Fruit fly (Drosophila melanogaster) whole organism, larva: Measurements from ENCODE around the gene CG10171.

Experiments
- noc ChIP-seq: fragments of 200-800 bp; sonication (Bioruptor generic); optimal IDR thresholded peaks from 3 replicates; lab custom pipeline; 2019; ENCODE audit warnings: missing biosample characterization, mild to moderate bottlenecking, missing genetic modification characterization, moderate library complexity

The CG10171 gene

DNA sequence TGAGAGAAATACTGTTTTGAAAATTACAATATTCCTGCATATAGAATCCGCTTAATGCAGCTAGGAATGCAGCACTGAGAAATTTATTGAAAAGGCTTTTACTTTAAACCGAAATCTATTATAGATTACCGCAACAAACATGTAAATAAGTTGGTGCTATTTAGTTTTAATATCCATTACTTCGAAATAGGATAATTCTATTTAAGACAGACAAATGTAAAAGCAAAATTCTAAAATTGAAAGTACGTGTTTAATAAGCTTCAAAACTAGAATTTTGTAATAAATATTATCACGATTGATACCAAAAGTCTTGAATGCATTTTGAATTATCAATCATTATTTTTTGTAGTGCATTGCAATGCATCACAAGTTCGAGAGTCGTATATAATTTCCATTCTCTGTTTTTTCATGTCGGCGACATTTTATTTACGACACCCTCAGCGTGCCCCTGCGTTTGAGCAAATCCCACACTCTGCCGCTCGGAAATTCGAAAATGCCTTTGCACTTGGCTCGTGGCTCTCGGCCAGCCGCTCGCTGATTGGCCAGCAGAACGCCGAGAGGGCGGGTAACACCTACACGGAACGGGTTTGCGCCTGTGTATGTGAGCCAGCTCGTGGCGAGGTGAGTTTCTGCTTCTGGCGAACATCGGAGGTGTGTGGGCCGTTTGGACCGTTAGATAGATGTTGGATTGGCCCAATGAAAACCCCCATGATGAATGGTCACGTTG is 15.6 kb upstream of the CG10171 start:
- TF ChIP-seq noc, result no peak

DNA sequence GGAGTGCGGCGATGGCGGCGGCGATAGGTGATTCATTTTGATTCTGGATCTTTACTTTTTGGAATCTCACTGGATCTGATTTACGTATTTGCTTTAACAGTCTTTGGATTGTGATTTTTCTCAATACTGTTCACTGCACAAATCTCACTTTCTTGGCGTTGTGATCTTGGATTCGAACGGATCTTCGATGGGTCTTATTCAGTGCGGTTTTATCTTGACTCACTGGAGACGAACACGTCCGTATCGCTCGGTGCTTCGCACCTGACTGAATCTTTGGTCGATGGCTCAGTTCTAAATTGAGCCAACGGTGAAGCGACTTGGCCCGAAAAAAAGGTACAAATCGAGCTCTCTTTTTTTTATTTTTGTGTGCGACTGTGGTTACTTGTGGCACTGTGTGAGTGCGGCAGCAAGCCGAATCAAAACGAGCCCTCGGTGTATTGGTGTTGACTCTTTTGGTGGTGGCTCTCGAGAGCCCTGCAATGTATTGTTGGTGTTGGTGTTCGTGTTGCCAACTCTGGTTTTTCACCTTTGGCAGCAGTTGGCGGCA is 13.2 kb upstream of the CG10171 start, which contains the start of gene sens:
TSS of gene sens (minus strand) at position 254 of the 547 bp plus-strand sequence.
- TF ChIP-seq noc, result no peak

DNA sequence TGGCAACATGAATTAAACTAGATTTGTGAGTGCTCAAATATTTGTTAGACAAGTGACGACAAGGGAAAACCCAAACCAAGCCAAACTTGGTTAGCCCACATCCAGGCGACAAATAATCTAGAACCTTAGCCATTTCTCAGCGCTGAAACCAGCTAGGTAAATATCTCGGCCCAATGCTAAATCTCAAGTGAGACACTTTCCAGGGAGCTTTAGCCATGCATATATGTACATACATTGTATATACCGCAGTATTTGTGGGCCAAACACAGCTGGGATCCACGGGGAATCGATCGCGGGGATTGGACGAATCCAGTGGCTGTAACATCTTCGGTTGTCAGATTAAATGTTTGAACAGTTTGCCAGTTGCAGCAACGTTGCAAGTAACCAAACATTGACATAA is 9.9 kb upstream of the CG10171 start:
- no peak for TF ChIP-seq noc

dm6 chr3L:13393538-13393937 is 5.8 kb upstream of the CG10171 start:
- no peak for TF ChIP-seq noc

dm6 chr3L:13389834-13390233 is 2.1 kb upstream of the CG10171 start, which contains the start of gene Poc1:
Gene Poc1 (minus strand): TSS chr3L:13390006.
- no peak for TF ChIP-seq noc

DNA sequence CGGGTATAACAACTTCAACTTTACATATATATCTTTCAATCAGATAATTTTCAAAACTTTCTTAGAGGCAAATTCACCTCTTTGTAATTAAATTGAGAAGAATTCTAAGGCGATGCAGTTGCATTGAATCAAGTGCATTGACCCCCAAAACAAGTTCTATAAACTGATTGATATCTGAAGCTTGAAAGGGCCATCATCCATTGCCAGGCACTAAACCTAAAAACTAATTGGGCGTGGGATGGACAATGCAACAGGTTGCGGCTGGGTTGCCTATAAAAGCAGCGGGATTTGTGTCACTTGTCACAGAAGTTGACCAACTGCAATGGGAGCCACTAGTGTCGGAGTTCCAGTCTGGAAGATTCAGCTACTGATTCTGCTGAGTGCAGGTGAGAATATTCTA is 3.2 kb downstream of the CG10171 start, which contains the start of gene CG14110:
TSS of gene CG14110 (plus strand) at position 301 of the 400 bp plus-strand sequence.
- TF ChIP-seq noc, result no peak

DNA sequence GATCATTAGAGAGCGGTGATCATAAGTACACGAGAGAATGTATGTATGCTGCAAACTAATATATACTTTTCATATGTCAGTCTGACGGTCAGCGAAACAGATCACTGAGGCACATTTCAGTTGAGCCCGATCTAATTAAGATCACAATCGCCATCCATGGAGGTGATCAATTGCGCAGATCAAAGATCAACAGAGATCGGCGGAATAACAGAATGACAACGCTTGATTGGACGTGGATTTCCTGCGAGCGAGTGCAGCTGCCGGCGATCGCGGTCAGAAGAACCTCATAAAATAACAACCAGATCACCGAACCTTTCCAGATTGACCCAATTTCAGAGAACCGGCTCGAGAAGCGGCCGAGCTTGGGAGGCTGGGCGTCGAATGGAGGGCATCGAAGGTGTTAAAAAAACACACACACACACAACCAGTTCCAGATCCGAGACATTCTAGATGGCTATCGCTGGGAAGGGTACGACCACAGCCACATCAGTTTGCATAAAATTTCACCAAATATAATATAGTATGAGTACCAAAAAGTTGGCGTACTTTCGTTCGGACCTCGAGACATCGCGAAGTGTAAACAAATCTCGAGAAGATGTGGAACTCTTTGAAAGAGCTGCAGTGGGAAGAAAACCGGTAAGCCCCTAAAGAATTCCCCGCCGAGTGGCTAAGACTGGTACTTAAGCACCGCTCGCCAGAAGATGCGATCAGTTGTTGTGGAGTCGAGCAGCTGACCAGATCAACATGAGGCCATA is 5.5 kb downstream of the CG10171 start, which contains the start of gene ImpL1:
TSS of gene ImpL1 (plus strand) at position 705 of the 755 bp plus-strand sequence.
- no peak for TF ChIP-seq noc

- TF ChIP-seq noc, result no peak
Observed at dm6 chr3L:13381160-13381559, 6.5 kb downstream of the CG10171 start, which contains the start of gene CG14107. Gene CG14107 (minus strand): TSS chr3L:13381346.

dm6 chr3L:13378202-13378601 is 9.5 kb downstream of the CG10171 start, which contains the start of gene SNCF:
Gene SNCF (plus strand): TSS chr3L:13378583.
- TF ChIP-seq noc, result no peak

- TF ChIP-seq noc, result no peak
Observed at dm6 chr3L:13377657-13378056, 10.1 kb downstream of the CG10171 start, which contains the start of gene CG14111. Gene CG14111 (plus strand): TSS chr3L:13377957.

DNA sequence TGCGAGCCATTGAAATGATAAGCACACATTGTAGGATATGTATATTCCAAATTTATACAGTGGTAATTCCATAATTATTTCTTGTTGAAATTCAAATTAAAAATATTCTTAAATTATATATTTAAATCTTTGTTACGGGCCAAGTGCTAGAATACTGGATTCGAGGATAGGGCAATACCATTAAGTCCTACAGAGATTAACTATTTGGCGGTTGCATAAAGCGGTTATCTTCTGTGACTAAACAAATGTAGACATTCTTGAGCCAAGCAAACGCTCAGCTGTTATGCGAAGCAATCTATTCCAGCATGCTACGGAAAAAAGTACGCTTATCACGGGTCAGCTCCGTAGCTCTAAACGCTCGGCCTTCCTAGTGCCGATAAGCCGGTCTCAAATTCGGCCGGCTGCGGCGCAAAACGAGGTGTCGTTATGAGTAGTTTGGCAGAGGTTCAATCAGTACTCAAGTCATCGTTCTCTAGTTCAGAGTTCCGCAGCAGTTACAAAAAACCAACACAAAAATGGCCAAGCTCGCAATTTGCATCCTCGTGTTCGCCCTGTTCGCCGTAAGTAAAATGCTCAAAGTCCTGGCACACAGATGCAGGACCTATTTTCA is 31.5 kb downstream of the CG10171 start, which contains the start of gene Nplp2:
TSS of gene Nplp2 (plus strand) at position 293 of the 610 bp plus-strand sequence.
- peak; percentile 85 for TF ChIP-seq noc

- TF ChIP-seq noc, result no peak
Observed at dm6 chr3L:13348733-13349132, 39.0 kb downstream of the CG10171 start, which contains the start of gene CG17687. Gene CG17687 (plus strand): TSS chr3L:13349033.
